Worm (Caenorhabditis elegans) whole organism, late embryonic: ENCODE measurements around the gene R11D1.3.
A peak's percentile ranks its signal among the peaks of the same experiment; 100 is the strongest.

ENCODE experiments used
- C08G9.2 ChIP-seq: sonication (generic microtip); optimal IDR thresholded peaks from 2 replicates; lab custom pipeline; 2016; ENCODE audit warnings: mild to moderate bottlenecking, missing genetic modification characterization, moderate library complexity, missing compliant biosample characterization
- C38D4.7 ChIP-seq: fragments of 200-800 bp; sonication (Bioruptor generic); optimal IDR thresholded peaks from 2 replicates; lab custom pipeline; 2018; ENCODE audit warnings: mild to moderate bottlenecking, missing genetic modification characterization, moderate library complexity, missing compliant biosample characterization
- F13H6.1 ChIP-seq: sonication (generic microtip); optimal IDR thresholded peaks from 2 replicates; lab custom pipeline; 2016; ENCODE audit warnings: missing genetic modification characterization, missing compliant biosample characterization
- ahr-1 ChIP-seq: sonication (generic microtip); optimal IDR thresholded peaks from 2 replicates; lab custom pipeline; 2016; ENCODE audit warnings: missing genetic modification characterization, missing compliant biosample characterization
- ama-1 ChIP-seq: fragments of 150-350 bp; optimal IDR thresholded peaks from 2 replicates; lab custom pipeline; 2014
- ceh-14 ChIP-seq: sonication (generic microtip); optimal IDR thresholded peaks from 2 replicates; lab custom pipeline; 2016; ENCODE audit warnings: missing genotype, missing genetic modification characterization, missing compliant biosample characterization
- ceh-18 ChIP-seq: sonication (generic microtip); optimal IDR thresholded peaks from 2 replicates; lab custom pipeline; 2016; ENCODE audit warnings: missing genetic modification characterization, missing compliant biosample characterization
- ceh-22 ChIP-seq: sonication (generic microtip); optimal IDR thresholded peaks from 2 replicates; lab custom pipeline; 2017; ENCODE audit warnings: missing biosample characterization, missing genetic modification characterization
- ceh-30 ChIP-seq: fragments of 150-350 bp; optimal IDR thresholded peaks from 2 replicates; lab custom pipeline; 2014; ENCODE audit warnings: missing biosample characterization, missing genetic modification characterization
- ceh-31 ChIP-seq: sonication (generic microtip); optimal IDR thresholded peaks from 2 replicates; lab custom pipeline; 2016; ENCODE audit warnings: missing genetic modification characterization, missing compliant biosample characterization
- ceh-34 ChIP-seq: sonication (generic microtip); optimal IDR thresholded peaks from 2 replicates; lab custom pipeline; 2016; ENCODE audit warnings: mild to moderate bottlenecking, missing genetic modification characterization, missing compliant biosample characterization
- ceh-48 ChIP-seq: sonication (generic microtip); optimal IDR thresholded peaks from 2 replicates; lab custom pipeline; 2016; ENCODE audit warnings: missing genetic modification characterization, inconsistent platforms, missing compliant biosample characterization
- ceh-9 ChIP-seq: sonication (generic microtip); optimal IDR thresholded peaks from 2 replicates; lab custom pipeline; 2016; ENCODE audit warnings: mild to moderate bottlenecking, missing genetic modification characterization, inconsistent platforms, missing compliant biosample characterization
- dve-1 ChIP-seq: sonication (generic microtip); optimal IDR thresholded peaks from 2 replicates; lab custom pipeline; 2017; ENCODE audit warnings: antibody characterized with exemption, mild to moderate bottlenecking, missing genetic modification characterization, missing compliant biosample characterization
- elt-2 ChIP-seq: sonication (generic microtip); optimal IDR thresholded peaks from 2 replicates; lab custom pipeline; 2016; ENCODE audit warnings: missing genetic modification reagents, missing genetic modification characterization, missing compliant biosample characterization
- fkh-6 ChIP-seq: sonication (generic microtip); optimal IDR thresholded peaks from 2 replicates; lab custom pipeline; 2016; ENCODE audit warnings: missing genetic modification characterization, missing compliant biosample characterization
- hlh-13 ChIP-seq: fragments of 200-800 bp; sonication (Bioruptor generic); optimal IDR thresholded peaks from 2 replicates; lab custom pipeline; 2018; ENCODE audit warnings: mild to moderate bottlenecking, missing genetic modification characterization, missing compliant biosample characterization
- hlh-30 ChIP-seq: sonication (generic microtip); optimal IDR thresholded peaks from 2 replicates; lab custom pipeline; 2017; ENCODE audit warnings: antibody characterized with exemption, missing genetic modification characterization, missing compliant biosample characterization; ENCODE audit not compliant: insufficient read depth
- hlh-8 ChIP-seq: sonication (generic microtip); optimal IDR thresholded peaks from 2 replicates; lab custom pipeline; 2016; ENCODE audit warnings: missing genotype, missing genetic modification characterization, missing compliant biosample characterization
- madf-2 ChIP-seq: sonication (generic microtip); optimal IDR thresholded peaks from 2 replicates; lab custom pipeline; 2017; ENCODE audit warnings: missing genetic modification characterization, missing compliant biosample characterization
- nfya-1 ChIP-seq: sonication (generic microtip); optimal IDR thresholded peaks from 2 replicates; lab custom pipeline; 2017; ENCODE audit warnings: missing genetic modification characterization, mild to moderate bottlenecking, missing compliant biosample characterization, antibody characterized with exemption, moderate library complexity
- nhr-11 ChIP-seq: fragments of 150-350 bp; optimal IDR thresholded peaks from 2 replicates; lab custom pipeline; 2014; ENCODE audit warnings: missing biosample characterization, missing genetic modification characterization
- nhr-232 ChIP-seq: sonication (generic microtip); optimal IDR thresholded peaks from 2 replicates; lab custom pipeline; 2016; ENCODE audit warnings: missing genetic modification characterization, missing compliant biosample characterization
- pag-3 ChIP-seq: sonication (generic microtip); optimal IDR thresholded peaks from 2 replicates; lab custom pipeline; 2016; ENCODE audit warnings: missing compliant biosample characterization, missing genetic modification characterization, borderline replicate concordance
- pat-9 ChIP-seq: fragments of 200-800 bp; sonication (Bioruptor generic); optimal IDR thresholded peaks from 2 replicates; lab custom pipeline; 2018; ENCODE audit warnings: mild to moderate bottlenecking, missing genetic modification characterization, moderate library complexity, missing compliant biosample characterization
- ref-2 ChIP-seq: sonication (generic microtip); optimal IDR thresholded peaks from 2 replicates; lab custom pipeline; 2016; ENCODE audit warnings: missing genetic modification characterization, missing compliant biosample characterization
- rnt-1 ChIP-seq: sonication (generic microtip); optimal IDR thresholded peaks from 2 replicates; lab custom pipeline; 2016; ENCODE audit warnings: missing genetic modification characterization, missing compliant biosample characterization
- sox-4 ChIP-seq: sonication (generic microtip); optimal IDR thresholded peaks from 2 replicates; lab custom pipeline; 2017; ENCODE audit warnings: mild to moderate bottlenecking, missing genetic modification characterization, inconsistent platforms, missing compliant biosample characterization
- tbx-2 ChIP-seq: sonication (generic microtip); optimal IDR thresholded peaks from 2 replicates; lab custom pipeline; 2016; ENCODE audit warnings: missing genetic modification characterization, missing compliant biosample characterization
- tbx-7 ChIP-seq: sonication (generic microtip); optimal IDR thresholded peaks from 2 replicates; lab custom pipeline; 2016; ENCODE audit warnings: missing genotype, missing genetic modification characterization, missing compliant biosample characterization
- ttx-3 ChIP-seq: sonication (generic microtip); optimal IDR thresholded peaks from 2 replicates; lab custom pipeline; 2016; ENCODE audit warnings: missing genetic modification reagents, missing genetic modification characterization, missing compliant biosample characterization
- unc-42 ChIP-seq: sonication (generic microtip); optimal IDR thresholded peaks from 2 replicates; lab custom pipeline; 2016; ENCODE audit warnings: missing genotype, missing genetic modification characterization, missing compliant biosample characterization
- unc-86 ChIP-seq: sonication (generic microtip); optimal IDR thresholded peaks from 2 replicates; lab custom pipeline; 2016; ENCODE audit warnings: missing genetic modification characterization, missing compliant biosample characterization

The R11D1.3 gene

DNA sequence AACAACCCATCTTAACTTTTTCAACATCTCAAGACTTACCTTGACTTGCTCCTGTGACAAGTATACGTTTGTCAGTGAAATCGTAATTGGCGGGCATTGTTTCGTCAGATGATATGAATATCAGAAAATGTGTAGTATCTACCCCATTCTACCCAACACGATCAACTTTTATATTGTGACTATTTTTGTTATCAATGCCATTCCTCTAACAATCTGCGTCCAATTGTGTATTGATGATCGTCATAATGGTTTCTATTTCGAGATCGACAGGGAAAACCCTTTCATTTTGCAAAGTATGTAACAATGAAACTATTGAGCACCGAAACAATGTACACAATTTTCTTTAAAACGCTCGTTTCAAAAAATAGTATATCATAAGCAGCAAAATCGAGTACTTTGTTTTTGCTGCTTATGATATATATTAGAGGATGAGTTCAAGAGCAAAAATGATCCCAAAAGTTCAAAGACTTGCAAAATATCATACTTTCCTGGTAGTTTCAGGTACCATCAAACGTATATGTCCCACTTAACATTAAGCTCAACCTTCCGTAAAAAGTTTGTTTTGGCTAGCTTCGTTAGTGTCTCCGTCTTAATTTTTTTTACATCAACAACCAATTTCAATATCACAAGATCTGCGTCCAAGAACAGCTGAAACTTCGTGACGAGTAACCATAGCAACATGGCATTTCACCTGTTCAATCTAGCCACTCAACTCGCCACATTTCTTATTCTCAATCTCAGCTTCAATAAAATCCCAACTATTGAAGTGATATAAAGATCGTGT lies 21.8 kb upstream of the R11D1.3 start, which contains the start of the genes dhs-21 and xbx-9:
Gene dhs-21 (minus strand): TSS at position 181 of the 784 bp plus-strand sequence.
Gene xbx-9 (plus strand): TSS at position 734 of the 784 bp plus-strand sequence.
- TF ChIP-seq ceh-30, result no peak
- TF ChIP-seq ceh-14 (tag; lab: Kevin White, UChicago), result no peak
- no peak for TF ChIP-seq rnt-1
- TF ChIP-seq elt-2 (tag; lab: Kevin White, UChicago), result peak; percentile 62
- no peak for TF ChIP-seq C38D4.7 (GFP tag; lab: Kevin White, UChicago)

- TF ChIP-seq elt-2 (tag; lab: Kevin White, UChicago) (peak; percentile 80), fkh-6 (tag; lab: Kevin White, UChicago) (no peak)
Measured at ce11 chrV:12732734-12733133, 20.8 kb upstream of the R11D1.3 start.

ce11 chrV:12729220-12729619 lies 17.3 kb upstream of the R11D1.3 start, which contains the start of gene R11D1.10:
R11D1.10 (plus strand) TSS chrV:12729520.
- TF ChIP-seq C08G9.2 (tag; lab: Kevin White, UChicago), result no peak
- TF ChIP-seq ceh-9 (tag; lab: Kevin White, UChicago), result no peak
- TF ChIP-seq hlh-8 (tag; lab: Kevin White, UChicago), result no peak
- TF ChIP-seq nhr-232, result no peak
- no peak for TF ChIP-seq hlh-13
- TF ChIP-seq ceh-22 (tag; lab: Kevin White, UChicago), result no peak
- no peak for TF ChIP-seq pag-3 (tag; lab: Kevin White, UChicago)
- no peak for TF ChIP-seq ref-2 (tag; lab: Kevin White, UChicago)
- no peak for TF ChIP-seq ttx-3 (tag; lab: Kevin White, UChicago)
- TF ChIP-seq ama-1 (lab: Kevin White, UChicago), result no peak
- no peak for TF ChIP-seq sox-4 (tag; lab: Kevin White, UChicago)
- no peak for TF ChIP-seq F13H6.1 (tag; lab: Kevin White, UChicago)
- TF ChIP-seq tbx-7 (tag; lab: Kevin White, UChicago), result no peak
- TF ChIP-seq madf-2 (tag; lab: Kevin White, UChicago), result no peak

DNA sequence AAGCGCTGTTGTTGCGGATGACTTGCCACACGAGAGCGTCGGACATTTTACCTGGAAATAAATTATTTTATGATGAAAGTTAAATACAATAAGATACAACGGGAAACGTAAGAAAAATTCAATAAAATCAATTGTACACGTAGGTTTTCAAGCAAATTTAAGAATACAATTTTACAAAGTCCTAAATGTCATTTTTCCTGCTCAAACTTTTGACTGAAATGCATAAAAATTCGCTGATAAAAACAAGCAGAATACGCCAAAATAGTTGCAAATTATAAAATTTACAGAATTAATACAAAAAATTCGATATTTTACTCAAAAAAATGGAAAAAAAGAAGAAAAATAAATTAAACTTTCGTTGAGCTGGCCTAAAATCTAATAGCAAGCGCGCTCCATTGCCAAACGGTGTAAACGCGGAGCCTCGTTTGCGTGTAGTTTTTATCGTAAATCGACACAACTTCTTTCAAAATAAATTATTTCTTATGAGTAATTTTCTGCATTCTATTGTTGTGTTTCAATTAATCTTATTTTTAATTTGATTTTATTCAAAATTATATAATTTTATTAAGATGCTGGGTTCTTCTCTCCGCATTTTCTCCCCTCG lies 16.3 kb upstream of the R11D1.3 start, which contains the start of the genes rpl-28 and mrpl-49:
Gene rpl-28 (minus strand): TSS at position 51 of the 604 bp plus-strand sequence.
Gene mrpl-49 (plus strand): TSS at position 570 of the 604 bp plus-strand sequence.
- TF ChIP-seq tbx-2 (tag; lab: Kevin White, UChicago), result peak; percentile 16
- peak; percentile 36 for TF ChIP-seq elt-2 (tag; lab: Kevin White, UChicago)
- TF ChIP-seq ahr-1, result no peak
- peak; percentile 17 for TF ChIP-seq ceh-18 (tag; lab: Kevin White, UChicago)
- TF ChIP-seq unc-86 (tag; lab: Kevin White, UChicago), result peak; percentile 4
- TF ChIP-seq dve-1, result peak; percentile 63
- peak; percentile 16 for TF ChIP-seq ceh-34 (tag; lab: Kevin White, UChicago)
- TF ChIP-seq nfya-1 (tag; lab: Kevin White, UChicago), result peak; percentile 76
- peak; percentile 3 for TF ChIP-seq ceh-14 (tag; lab: Kevin White, UChicago)
- TF ChIP-seq pat-9 (tag; lab: Kevin White, UChicago), result no peak
- peak; percentile 5 for TF ChIP-seq ttx-3 (tag; lab: Kevin White, UChicago)
- peak; percentile 84 for TF ChIP-seq unc-42 (tag; lab: Kevin White, UChicago)
- no peak for TF ChIP-seq nhr-11 (tag; lab: Kevin White, UChicago)
- TF ChIP-seq ama-1 (lab: Kevin White, UChicago), result no peak
- TF ChIP-seq ceh-31, result peak; percentile 58
- TF ChIP-seq, all 69 proteins: peak for 11

DNA sequence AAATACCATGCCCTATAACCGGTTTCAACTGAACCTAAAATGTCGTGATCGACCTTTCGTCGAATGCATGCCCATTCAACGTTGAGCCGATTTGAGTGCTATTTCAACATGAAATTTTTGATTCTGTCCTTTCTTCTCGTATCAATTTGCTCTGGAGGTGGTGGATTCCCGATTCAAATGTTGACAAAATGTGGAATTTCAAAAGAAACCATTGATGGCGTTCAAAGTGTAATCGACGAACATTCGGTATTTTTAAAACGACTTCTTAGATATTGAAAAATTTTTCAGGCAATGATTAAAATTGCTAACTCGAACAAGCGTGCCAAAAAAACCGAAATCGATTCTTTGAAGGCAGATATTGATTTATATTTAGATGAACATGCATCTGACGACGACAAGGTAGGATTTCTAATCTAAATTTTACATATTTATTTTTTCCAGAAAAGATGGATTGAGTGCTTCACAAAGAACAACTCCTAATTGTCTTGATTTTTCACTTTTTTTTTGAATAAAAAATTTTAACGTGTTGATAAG lies 15.3 kb upstream of the R11D1.3 start, which contains the start of gene R11D1.13:
Gene R11D1.13 (plus strand): TSS at position 51 of the 534 bp plus-strand sequence.
- TF ChIP-seq C38D4.7 (GFP tag; lab: Kevin White, UChicago) (no peak), hlh-30 (no peak), tbx-7 (tag; lab: Kevin White, UChicago) (no peak), unc-42 (tag; lab: Kevin White, UChicago) (no peak), ceh-9 (tag; lab: Kevin White, UChicago) (no peak), sox-4 (tag; lab: Kevin White, UChicago) (no peak), ceh-48 (tag; lab: Kevin White, UChicago) (no peak)
